Worm (Caenorhabditis elegans) whole organism, early embryonic: ENCODE data around the gene trpp-5.

Experiments used
- F13C5.2 ChIP-seq: sonication (generic microtip); optimal IDR thresholded peaks from 2 replicates; lab custom pipeline; 2017; ENCODE audit warnings: mild to moderate bottlenecking, missing genetic modification characterization, inconsistent platforms, missing compliant biosample characterization
- ama-1 ChIP-seq: fragments of 150-350 bp; optimal IDR thresholded peaks from 2 replicates; lab custom pipeline; 2014
- ets-7 ChIP-seq: sonication (generic microtip); optimal IDR thresholded peaks from 2 replicates; lab custom pipeline; 2016; ENCODE audit warnings: missing genotype, missing genetic modification characterization, missing compliant biosample characterization
- flt-1 ChIP-seq: fragments of 200-800 bp; sonication (Bioruptor generic); IDR thresholded peaks from 2 replicates; pipeline ENCODE4 v1.3.6; 2022; ENCODE audit warnings: missing genetic modification characterization, missing compliant biosample characterization
- hmbx-1 ChIP-seq: sonication (generic microtip); optimal IDR thresholded peaks from 2 replicates; lab custom pipeline; 2016; ENCODE audit warnings: mild to moderate bottlenecking, missing genetic modification characterization, missing compliant biosample characterization
- hmg-4 ChIP-seq: fragments of 200-800 bp; sonication (Bioruptor generic); optimal IDR thresholded peaks from 2 replicates; lab custom pipeline; 2018; ENCODE audit warnings: mild to moderate bottlenecking, missing genetic modification characterization, missing compliant biosample characterization
- hnd-1 ChIP-seq: sonication (generic microtip); optimal IDR thresholded peaks from 2 replicates; lab custom pipeline; 2016; ENCODE audit warnings: missing genetic modification characterization, missing compliant biosample characterization
- pes-1 ChIP-seq: fragments of 200-800 bp; sonication (Bioruptor generic); IDR thresholded peaks from 2 replicates; pipeline ENCODE4 v1.3.6; 2022; ENCODE audit warnings: missing genetic modification reagents, missing genetic modification characterization, missing compliant biosample characterization
- scrt-1 ChIP-seq: fragments of 200-800 bp; sonication (Bioruptor generic); IDR thresholded peaks from 2 replicates; pipeline ENCODE4 v1.3.6; 2022; ENCODE audit warnings: missing genetic modification characterization, missing compliant biosample characterization
- sea-1 ChIP-seq: fragments of 200-800 bp; sonication (Bioruptor generic); conservative IDR thresholded peaks from 2 replicates; pipeline ENCODE4 v1.3.6; 2022; ENCODE audit warnings: missing genetic modification characterization, missing compliant biosample characterization
- tbx-11 ChIP-seq: fragments of 200-800 bp; sonication (Bioruptor generic); IDR thresholded peaks from 2 replicates; pipeline ENCODE4 v1.3.6; 2022; ENCODE audit warnings: missing genetic modification characterization, missing compliant biosample characterization
- tbx-37 ChIP-seq: fragments of 200-800 bp; sonication (Bioruptor generic); conservative IDR thresholded peaks from 2 replicates; pipeline ENCODE4 v1.3.6; 2022; ENCODE audit warnings: missing genetic modification reagents, missing genetic modification characterization, missing compliant biosample characterization
- tra-4 ChIP-seq: sonication (generic microtip); optimal IDR thresholded peaks from 2 replicates; lab custom pipeline; 2017; ENCODE audit warnings: missing genetic modification characterization, missing compliant biosample characterization

- no peak for TF ChIP-seq tbx-11
- no peak for TF ChIP-seq scrt-1 (GFP tag; lab: Robert Waterston, UW)
- TF ChIP-seq ama-1 (lab: Kevin White, UChicago), result no peak
- TF ChIP-seq pes-1 (GFP tag; lab: Robert Waterston, UW), result no peak
- TF ChIP-seq hmbx-1, result no peak
- no peak for TF ChIP-seq flt-1 (GFP tag; lab: Robert Waterston, UW)
- TF ChIP-seq ets-7 (tag; lab: Kevin White, UChicago), result no peak
- TF ChIP-seq tra-4 (tag; lab: Kevin White, UChicago), result no peak
- no peak for TF ChIP-seq F13C5.2 (tag; lab: Kevin White, UChicago)
- no peak for TF ChIP-seq hmg-4 (GFP tag; lab: Kevin White, UChicago)
- no peak for TF ChIP-seq hnd-1 (tag; lab: Kevin White, UChicago)
- TF ChIP-seq sea-1 (GFP tag; lab: Robert Waterston, UW), result no peak
- no peak for TF ChIP-seq tbx-37 (GFP tag; lab: Robert Waterston, UW)
These were observed 29.9 kb downstream of the trpp-5 start, which contains the start of gene rol-1 for ce11 chrII:12172273-12172672.
